Fruit fly (Drosophila melanogaster): ENCODE measurements around the gene CG10324.

CG10324 gene

DNA sequence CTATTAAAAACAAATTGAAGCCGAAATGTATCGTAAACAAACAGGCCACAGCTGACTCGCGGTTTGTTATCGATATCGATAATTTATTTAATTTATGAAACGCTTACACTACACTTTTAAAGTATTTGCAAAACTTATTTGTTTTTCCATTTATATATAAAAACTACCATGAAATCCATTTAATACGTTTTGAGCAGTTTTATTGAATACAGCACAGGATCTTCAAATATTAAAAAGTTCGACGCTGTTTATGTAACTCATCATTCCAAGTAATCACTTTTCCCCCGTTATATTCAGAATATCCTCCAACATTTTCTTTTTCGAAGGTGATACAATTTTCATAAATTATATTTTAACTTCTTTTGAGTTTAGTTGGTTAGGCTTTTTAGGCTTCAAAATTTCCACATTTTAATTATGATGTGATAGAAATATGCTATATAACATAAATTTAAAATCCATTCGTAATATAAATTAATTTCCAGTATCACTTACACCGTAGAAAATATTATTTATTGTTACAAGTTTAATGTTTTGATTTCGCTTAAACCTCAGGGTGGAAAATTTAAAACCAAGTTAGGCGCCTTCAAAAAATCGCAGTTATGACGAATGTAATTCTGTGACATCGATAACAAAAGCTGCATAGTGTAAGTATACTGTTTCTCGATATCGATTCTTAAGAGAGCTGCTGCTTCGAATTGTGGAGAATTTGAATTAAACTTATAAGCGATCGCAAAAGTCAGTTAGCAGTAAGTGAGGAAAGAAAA lies at the start of gene CG10324, which contains the start of gene CCT3:
Gene CG10324 (minus strand): TSS at position 53 of the 764 bp plus-strand sequence.
Gene CCT3 (plus strand): TSS at position 654 of the 764 bp plus-strand sequence.
- TF ChIP-seq Sp1 (GFP tag; optimal IDR thresholded peaks at IDR 0.05), result peak; percentile 68
- no peak for TF ChIP-seq h (GFP tag; optimal IDR thresholded peaks at IDR 0.05)
- peak; percentile 52 for TF ChIP-seq sv (GFP tag; optimal IDR thresholded peaks at IDR 0.05)
- no peak for TF ChIP-seq Mio (GFP tag; optimal IDR thresholded peaks at IDR 0.05)
- TF ChIP-seq HLH106 (tag; optimal IDR thresholded peaks at IDR 0.05), result peak; percentile 77
- no peak for TF ChIP-seq lola (GFP tag; optimal IDR thresholded peaks at IDR 0.05)
- no peak for TF ChIP-seq CrebA (GFP tag; optimal IDR thresholded peaks at IDR 0.05; ENCODE audit: borderline replicate concordance)
- TF ChIP-seq woc (GFP tag; optimal IDR thresholded peaks at IDR 0.05), result no peak
- no peak for TF ChIP-seq Dfd (GFP tag; optimal IDR thresholded peaks at IDR 0.05)
- no peak for TF ChIP-seq Vsx2 (GFP tag; optimal IDR thresholded peaks at IDR 0.05; ENCODE audit: partially characterized antibody)
- TF ChIP-seq Dif (GFP tag; optimal IDR thresholded peaks at IDR 0.05; ENCODE audit: partially characterized antibody), result no peak
- TF ChIP-seq br (GFP tag; optimal IDR thresholded peaks at IDR 0.05), result no peak
- no peak for TF ChIP-seq Hr78 (GFP tag; optimal IDR thresholded peaks at IDR 0.05)
- TF ChIP-seq Jra (GFP tag; optimal IDR thresholded peaks at IDR 0.05), result no peak
- TF ChIP-seq tai (GFP tag; optimal IDR thresholded peaks at IDR 0.05), result no peak
- peak; percentile 49 for TF ChIP-seq ey (GFP tag; optimal IDR thresholded peaks at IDR 0.05)
- no peak for TF ChIP-seq fru (GFP tag; optimal IDR thresholded peaks at IDR 0.05)
- no peak for TF ChIP-seq Myc (optimal IDR thresholded peaks at IDR 0.05)
- no peak for TF ChIP-seq Hnf4 (GFP tag; optimal IDR thresholded peaks at IDR 0.05)
- no peak for TF ChIP-seq Abd-B (GFP tag; optimal IDR thresholded peaks at IDR 0.05)
- TF ChIP-seq CG9705 (GFP tag; optimal IDR thresholded peaks at IDR 0.05), result peak; percentile 69
- no peak for TF ChIP-seq CG32264 (GFP tag; optimal IDR thresholded peaks at IDR 0.05)
- TF ChIP-seq dsf (GFP tag; optimal IDR thresholded peaks at IDR 0.05; ENCODE audit: borderline replicate concordance), result no peak
- TF ChIP-seq Rel (GFP tag; optimal IDR thresholded peaks at IDR 0.05), result no peak
- peak; percentile 27 for TF ChIP-seq Rel (tag; optimal IDR thresholded peaks at IDR 0.05)
- no peak for TF ChIP-seq dl (GFP tag; optimal IDR thresholded peaks at IDR 0.05; ENCODE audit: insufficient read depth in 1 of 2, partially characterized antibody in 2 of 2)
- no peak for TF ChIP-seq rgr (GFP tag; optimal IDR thresholded peaks at IDR 0.05)
- TF ChIP-seq foxo (GFP tag; optimal IDR thresholded peaks at IDR 0.05), result no peak
- TF ChIP-seq dmrt93B (GFP tag; optimal IDR thresholded peaks at IDR 0.05), result no peak
- TF ChIP-seq N (GFP tag; optimal IDR thresholded peaks at IDR 0.05), result peak; percentile 78
- TF ChIP-seq sage (GFP tag; optimal IDR thresholded peaks at IDR 0.05), result no peak
- TF ChIP-seq brk (GFP tag; optimal IDR thresholded peaks at IDR 0.05), result no peak
- TF ChIP-seq OdsH (GFP tag; optimal IDR thresholded peaks at IDR 0.05), result peak; percentile 13
- no peak for TF ChIP-seq usp (GFP tag; optimal IDR thresholded peaks at IDR 0.05)
- no peak for TF ChIP-seq pan (optimal IDR thresholded peaks at IDR 0.05)
- TF ChIP-seq psq (GFP tag; optimal IDR thresholded peaks at IDR 0.05), result peak; percentile 6
- no peak for TF ChIP-seq jim (GFP tag; optimal IDR thresholded peaks at IDR 0.05)
- no peak for TF ChIP-seq Hr83 (GFP tag; optimal IDR thresholded peaks at IDR 0.05; ENCODE audit: poor library complexity, severe bottlenecking)
- no peak for TF ChIP-seq GATAd (GFP tag; optimal IDR thresholded peaks at IDR 0.05)

DNA sequence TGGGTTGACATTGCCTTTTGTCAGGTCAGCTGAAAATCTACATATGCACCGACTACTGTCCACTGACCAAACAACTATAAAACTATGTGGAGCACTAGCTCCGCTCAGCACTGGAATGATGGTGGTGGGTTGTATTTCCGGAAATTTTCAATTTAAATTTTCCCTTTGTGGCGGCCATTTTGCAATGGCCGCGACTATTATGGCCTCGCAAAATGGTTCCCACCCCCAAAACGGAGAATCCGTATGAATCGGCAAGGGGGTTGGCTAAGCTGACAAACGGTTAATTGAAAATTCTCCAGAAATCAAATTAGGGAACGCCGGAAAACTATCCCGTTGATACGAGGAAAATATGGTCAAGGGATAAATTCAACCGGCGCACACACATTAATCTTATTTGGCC lies 36.1 kb upstream of the CG10324 start:
- TF ChIP-seq Abd-B (GFP tag; optimal IDR thresholded peaks at IDR 0.05), result no peak
- TF ChIP-seq rgr (GFP tag; optimal IDR thresholded peaks at IDR 0.05), result no peak
- no peak for TF ChIP-seq Hnf4 (GFP tag; optimal IDR thresholded peaks at IDR 0.05)
- no peak for TF ChIP-seq CG32264 (GFP tag; optimal IDR thresholded peaks at IDR 0.05)
- no peak for TF ChIP-seq Rel (GFP tag; optimal IDR thresholded peaks at IDR 0.05)
- no peak for TF ChIP-seq Rel (tag; optimal IDR thresholded peaks at IDR 0.05)

Measured in whole organism, wandering third instar larva.